Fruit fly (Drosophila melanogaster): ENCODE data around the gene CG9519.

dm6 chrX:14892303-14892702 lies 36.1 kb upstream of the CG9519 start:
- TF ChIP-seq CG32121 (GFP tag; IDR thresholded peaks at IDR 0.05) (0 out of 2 replicates have a peak, but pooled peaks have one; percentile 20), CG34367 (tag; optimal IDR thresholded peaks at IDR 0.05) (no peak), rn (GFP tag; IDR thresholded peaks at IDR 0.05) (0 out of 2 replicates have a peak, but pooled peaks have one; percentile 19), Pif1A (GFP tag; optimal IDR thresholded peaks at IDR 0.05) (peak; percentile 16), fd96Ca (GFP tag; IDR thresholded peaks at IDR 0.05) (no peak), CG8159 (tag; optimal IDR thresholded peaks at IDR 0.05) (peak; percentile 42), CG9948 (tag; optimal IDR thresholded peaks at IDR 0.05) (no peak), CG12605 (GFP tag; IDR thresholded peaks at IDR 0.05) (no peak), Pif1B (GFP tag; optimal IDR thresholded peaks at IDR 0.05) (no peak)
